Worm (Caenorhabditis elegans): ENCODE measurements around the gene M05D6.9.

DNA sequence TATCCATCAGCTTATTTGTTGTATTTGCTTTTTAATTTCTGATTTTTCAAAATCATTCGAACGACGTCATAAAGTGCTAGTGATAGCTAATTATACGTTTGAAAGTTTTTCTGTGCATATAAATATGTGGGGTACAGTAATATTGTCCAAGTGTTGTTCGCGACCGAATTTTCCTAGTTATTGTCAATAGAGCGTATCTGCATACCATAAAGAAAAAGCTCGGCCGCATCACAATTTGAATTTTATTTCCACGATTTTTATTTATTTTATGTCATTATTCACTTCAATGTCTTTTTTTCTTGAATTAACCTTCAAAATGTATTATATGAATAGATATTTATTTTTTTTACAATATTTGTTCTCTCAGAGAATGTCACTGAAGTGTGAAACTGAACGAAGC is 22.7 kb downstream of the M05D6.9 start, which contains the start of gene rnh-2:
- TF ChIP-seq him-1 (tag; optimal IDR thresholded peaks at IDR 0.05) = peak; percentile 16
- peak; percentile 88 for TF ChIP-seq W03F9.2 (tag; optimal IDR thresholded peaks at IDR 0.05)
- no peak for TF ChIP-seq dao-5 (tag; optimal IDR thresholded peaks at IDR 0.05)
